Worm (Caenorhabditis elegans): Measurements from ENCODE around the gene unc-76.

- TF ChIP-seq T22C8.4 (GFP tag; IDR thresholded peaks at IDR 0.05) (no peak), ref-1 (GFP tag; conservative IDR thresholded peaks at IDR 0.05) (no peak)
Measured at ce11 chrV:15071015-15071810, at the start of gene unc-76.

Data from whole organism, midembryonic.